Worm (Caenorhabditis elegans): ENCODE data around the gene cyp-25A1.

The cyp-25A1 gene

ce11 chrIII:3863814-3864507, 31.6 kb downstream of the cyp-25A1 start, which contains the start of gene acs-19 (continued):
- TF ChIP-seq ZK546.5 (tag; optimal IDR thresholded peaks at IDR 0.05) (no peak), ztf-4 (tag; optimal IDR thresholded peaks at IDR 0.05) (no peak), egl-5 (tag; optimal IDR thresholded peaks at IDR 0.05) (no peak), pha-4 (tag; optimal IDR thresholded peaks at IDR 0.05) (peak; percentile 5)

DNA sequence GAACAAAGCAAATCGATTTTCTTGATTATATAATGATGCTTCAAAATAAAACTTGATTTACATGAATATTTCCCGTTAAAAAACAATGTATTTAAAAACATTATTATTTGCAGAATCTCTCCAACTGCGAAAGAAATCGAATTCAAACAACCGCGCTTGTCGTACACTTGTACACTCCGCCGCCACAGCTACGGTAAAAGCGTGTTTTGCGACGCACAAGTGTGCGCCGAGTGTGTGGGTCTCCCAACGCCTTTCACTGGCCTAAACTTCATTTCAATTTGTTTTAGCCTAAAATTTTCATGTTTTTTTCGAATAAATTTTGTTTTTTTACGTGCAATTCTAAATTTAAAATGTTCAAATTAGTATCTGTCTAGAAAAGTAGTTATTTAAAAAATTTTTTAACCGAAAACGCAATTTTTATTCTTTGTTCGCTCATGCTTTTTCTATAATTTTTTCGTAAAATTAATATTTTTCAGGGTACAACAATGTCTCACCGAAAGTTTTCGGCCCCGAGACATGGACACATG, 35.0 kb downstream of the cyp-25A1 start, which contains the start of gene rpl-3:
Gene rpl-3 (plus strand): TSS at position 477 of the 527 bp plus-strand sequence.
- peak; percentile 98 for TF ChIP-seq egl-5 (tag; optimal IDR thresholded peaks at IDR 0.05)
- TF ChIP-seq ama-1 (optimal IDR thresholded peaks at IDR 0.05) = peak; percentile 94
- TF ChIP-seq elt-1 (tag; optimal IDR thresholded peaks at IDR 0.05) = peak; percentile 98
- TF ChIP-seq nhr-25 (tag; optimal IDR thresholded peaks at IDR 0.05) = peak; percentile 100
- TF ChIP-seq pha-4 (tag; optimal IDR thresholded peaks at IDR 0.05) = peak; percentile 100
- no peak for TF ChIP-seq ceh-9 (tag; optimal IDR thresholded peaks at IDR 0.05)
- TF ChIP-seq fkh-10 (GFP tag; optimal IDR thresholded peaks at IDR 0.05) = peak; percentile 100
- peak; percentile 93 for TF ChIP-seq mdl-1 (tag; optimal IDR thresholded peaks at IDR 0.05)
- TF ChIP-seq fkh-2 (tag; optimal IDR thresholded peaks at IDR 0.05) = peak; percentile 90
- TF ChIP-seq ztf-4 (tag; optimal IDR thresholded peaks at IDR 0.05) = peak; percentile 98
- TF ChIP-seq jun-1 (tag; optimal IDR thresholded peaks at IDR 0.05) = peak; percentile 100
- TF ChIP-seq fos-1 (tag; optimal IDR thresholded peaks at IDR 0.05) = peak; percentile 100
- peak; percentile 98 for TF ChIP-seq R02D3.7 (tag; optimal IDR thresholded peaks at IDR 0.05)
- no peak for TF ChIP-seq mml-1 (tag; optimal IDR thresholded peaks at IDR 0.05)
- TF ChIP-seq hmg-11 (tag; optimal IDR thresholded peaks at IDR 0.05) = peak; percentile 100
- peak; percentile 99 for TF ChIP-seq egl-27 (tag; optimal IDR thresholded peaks at IDR 0.05)
- peak; percentile 100 for TF ChIP-seq nhr-11 (tag; optimal IDR thresholded peaks at IDR 0.05)
- TF ChIP-seq aly-2 (tag; optimal IDR thresholded peaks at IDR 0.05) = peak; percentile 100
- peak; percentile 98 for TF ChIP-seq daf-12 (tag; optimal IDR thresholded peaks at IDR 0.05)
- TF ChIP-seq nhr-12 (tag; optimal IDR thresholded peaks at IDR 0.05) = peak; percentile 43
- TF ChIP-seq sea-2 (GFP tag; optimal IDR thresholded peaks at IDR 0.05) = peak; percentile 72
- TF ChIP-seq nhr-23 (tag; optimal IDR thresholded peaks at IDR 0.05) = peak; percentile 100
- peak; percentile 97 for TF ChIP-seq zag-1 (tag; optimal IDR thresholded peaks at IDR 0.05)
- peak; percentile 76 for TF ChIP-seq nhr-67 (tag; optimal IDR thresholded peaks at IDR 0.05)
- peak; percentile 100 for TF ChIP-seq lin-39 (tag; optimal IDR thresholded peaks at IDR 0.05)
- peak; percentile 100 for TF ChIP-seq nfya-1 (tag; optimal IDR thresholded peaks at IDR 0.05; ENCODE audit: insufficient read depth)
- peak; percentile 96 for TF ChIP-seq nhr-76 (tag; optimal IDR thresholded peaks at IDR 0.05)
- TF ChIP-seq elt-2 (tag; optimal IDR thresholded peaks at IDR 0.05) = peak; percentile 99
- peak; percentile 85 for TF ChIP-seq ZK546.5 (tag; optimal IDR thresholded peaks at IDR 0.05)
- peak; percentile 98 for TF ChIP-seq ceh-28 (tag; optimal IDR thresholded peaks at IDR 0.05)
- peak; percentile 99 for TF ChIP-seq skn-1 (tag; optimal IDR thresholded peaks at IDR 0.05)
- TF ChIP-seq elt-3 (tag; optimal IDR thresholded peaks at IDR 0.05) = peak; percentile 83 to 100 (median 98)
- TF ChIP-seq tbx-2 (tag; optimal IDR thresholded peaks at IDR 0.05) = peak; percentile 99
- peak; percentile 67 for TF ChIP-seq nhr-237 (tag; optimal IDR thresholded peaks at IDR 0.05)
- peak; percentile 65 for TF ChIP-seq unc-39 (tag; optimal IDR thresholded peaks at IDR 0.05)
- TF ChIP-seq nhr-28 (tag; optimal IDR thresholded peaks at IDR 0.05) = peak; percentile 99
- peak in 1 of 2 experiments; percentile 21 for TF ChIP-seq eor-1 (tag; optimal IDR thresholded peaks at IDR 0.05)
- TF ChIP-seq ztf-11 (tag; optimal IDR thresholded peaks at IDR 0.05) = peak; percentile 80
- peak; percentile 99 for TF ChIP-seq nhr-43 (tag; optimal IDR thresholded peaks at IDR 0.05; ENCODE audit: poor library complexity, severe bottlenecking)
- peak; percentile 99 for TF ChIP-seq pqm-1 (tag; optimal IDR thresholded peaks at IDR 0.05)
- peak; percentile 100 for TF ChIP-seq lin-15B (tag; optimal IDR thresholded peaks at IDR 0.05)
- peak; percentile 97 for TF ChIP-seq nhr-77 (tag; optimal IDR thresholded peaks at IDR 0.05)
- peak; percentile 100 for TF ChIP-seq ceh-82 (tag; optimal IDR thresholded peaks at IDR 0.05)
- TF ChIP-seq ceh-16 (tag; optimal IDR thresholded peaks at IDR 0.05) = peak; percentile 85
- TF ChIP-seq lsy-12 (tag; optimal IDR thresholded peaks at IDR 0.05) = peak; percentile 100
- peak; percentile 98 for TF ChIP-seq snpc-4 (tag; optimal IDR thresholded peaks at IDR 0.05)
- TF ChIP-seq unc-62 (GFP tag; optimal IDR thresholded peaks at IDR 0.05) = peak; percentile 100

All from whole organism, L3 larva.